Worm (Caenorhabditis elegans): ENCODE measurements around the gene C16C10.9.

The C16C10.9 gene

ce11 chrIII:4178564-4178963 is 21.4 kb upstream of the C16C10.9 start, which contains the start of gene C16C10.2:
C16C10.2 (minus strand) TSS chrIII:4178664.
- TF ChIP-seq arid-1 (GFP tag; conservative IDR thresholded peaks at IDR 0.05) (no peak), daf-19 (GFP tag; conservative IDR thresholded peaks at IDR 0.05) (no peak), Y75B8A.6 (GFP tag; IDR thresholded peaks at IDR 0.05) (no peak)

DNA sequence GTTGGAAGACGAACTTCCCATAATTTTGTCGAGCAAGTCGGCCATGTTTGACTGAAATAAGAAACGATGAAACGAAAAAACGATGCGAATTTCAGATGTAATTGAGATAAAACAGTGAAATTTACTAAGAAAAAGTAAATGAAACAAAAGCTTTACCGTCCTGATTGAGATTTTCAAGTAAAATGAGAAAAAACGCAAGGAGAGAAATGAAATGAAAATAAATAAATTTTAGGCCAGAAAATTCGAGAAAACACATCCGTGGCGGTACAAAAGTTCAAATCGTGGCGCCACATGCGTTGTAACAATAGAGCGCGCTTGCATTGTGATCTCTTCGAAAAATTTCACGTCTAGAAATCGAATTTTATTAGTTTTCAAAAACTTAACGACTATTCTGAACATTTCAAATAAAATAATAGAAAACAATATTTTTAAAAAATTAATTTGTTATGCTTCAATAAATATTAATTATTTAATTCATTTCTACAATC is 19.0 kb upstream of the C16C10.9 start, which contains the start of the genes hrde-1 and C16C10.13:
TSS of gene hrde-1 (minus strand) at position 51 of the 488 bp plus-strand sequence.
TSS of gene C16C10.13 (plus strand) at position 332 of the 488 bp plus-strand sequence.
- peak; percentile 77 for TF ChIP-seq F49E8.2 (tag; optimal IDR thresholded peaks at IDR 0.05; ENCODE audit: borderline replicate concordance)
- TF ChIP-seq ceh-62 (tag; optimal IDR thresholded peaks at IDR 0.05): no peak
- TF ChIP-seq egl-27 (tag; optimal IDR thresholded peaks at IDR 0.05): no peak
- TF ChIP-seq daf-19 (GFP tag; conservative IDR thresholded peaks at IDR 0.05): no peak
- TF ChIP-seq lin-1 (GFP tag; IDR thresholded peaks at IDR 0.05): no peak
- no peak for TF ChIP-seq hlh-30 (tag; optimal IDR thresholded peaks at IDR 0.05; ENCODE audit: insufficient read depth)
- no peak for TF ChIP-seq hmg-1.1 (GFP tag; IDR thresholded peaks at IDR 0.05)
- no peak for TF ChIP-seq F44E2.7 (GFP tag; IDR thresholded peaks at IDR 0.05)
- no peak for TF ChIP-seq aha-1 (tag)
- TF ChIP-seq hif-1 (tag; optimal IDR thresholded peaks at IDR 0.05): no peak
- peak; percentile 90 for TF ChIP-seq unc-130 (GFP tag; optimal IDR thresholded peaks at IDR 0.05)
- TF ChIP-seq hlh-11 (tag; optimal IDR thresholded peaks at IDR 0.05): no peak
- TF ChIP-seq dmd-6 (GFP tag; IDR thresholded peaks at IDR 0.05): no peak
- TF ChIP-seq zip-11 (GFP tag; IDR thresholded peaks at IDR 0.05): no peak
- TF ChIP-seq Y105C5A.15 (GFP tag; IDR thresholded peaks at IDR 0.05): no peak
- no peak for TF ChIP-seq dpl-1 (GFP tag; optimal IDR thresholded peaks at IDR 0.05)
- peak; percentile 96 for TF ChIP-seq lin-38 (GFP tag; IDR thresholded peaks at IDR 0.05)

- TF ChIP-seq daf-16 (GFP tag; optimal IDR thresholded peaks at IDR 0.05): no peak
- TF ChIP-seq daf-16 (tag; optimal IDR thresholded peaks at IDR 0.05): no peak
- TF ChIP-seq daf-12 (tag; optimal IDR thresholded peaks at IDR 0.05): no peak
- TF ChIP-seq F44E2.7 (GFP tag; IDR thresholded peaks at IDR 0.05): 0 out of 2 replicates have a peak, but pooled peaks have one; percentile 12
- no peak for TF ChIP-seq jun-1 (tag; optimal IDR thresholded peaks at IDR 0.05)
These were observed 18.3 kb upstream of the C16C10.9 start for ce11 chrIII:4175489-4175888.

ce11 chrIII:4172210-4172609 is 15.0 kb upstream of the C16C10.9 start:
- TF ChIP-seq dmd-9 (GFP tag; IDR thresholded peaks at IDR 0.05): no peak
- no peak for TF ChIP-seq F37D6.2 (tag; optimal IDR thresholded peaks at IDR 0.05)
- no peak for TF ChIP-seq nhr-48 (tag; optimal IDR thresholded peaks at IDR 0.05)
- no peak for TF ChIP-seq ceh-28 (tag; optimal IDR thresholded peaks at IDR 0.05)
- peak; percentile 60 for TF ChIP-seq Y48G9A.11 (GFP tag; IDR thresholded peaks at IDR 0.05)
- TF ChIP-seq ZK337.2 (GFP tag; IDR thresholded peaks at IDR 0.05): no peak
- TF ChIP-seq lin-13 (GFP tag; optimal IDR thresholded peaks at IDR 0.05): no peak
- peak in 1 of 2 experiments; percentile 36 for TF ChIP-seq daf-16 (GFP tag; optimal IDR thresholded peaks at IDR 0.05)
- TF ChIP-seq daf-16 (tag; optimal IDR thresholded peaks at IDR 0.05): no peak
- peak; percentile 83 for TF ChIP-seq F49E8.2 (tag; optimal IDR thresholded peaks at IDR 0.05; ENCODE audit: borderline replicate concordance)
- TF ChIP-seq mes-2 (tag; optimal IDR thresholded peaks at IDR 0.05; ENCODE audit: poor library complexity, severe bottlenecking): no peak
- no peak for TF ChIP-seq daf-19 (GFP tag; conservative IDR thresholded peaks at IDR 0.05)
- 0 out of 2 replicates have a peak, but pooled peaks have one; percentile 6 for TF ChIP-seq lim-7 (GFP tag; IDR thresholded peaks at IDR 0.05)
- peak; percentile 39; the same call in 1 of the 2 replicates for TF ChIP-seq lin-1 (GFP tag; IDR thresholded peaks at IDR 0.05)
- no peak for TF ChIP-seq hlh-30 (tag; optimal IDR thresholded peaks at IDR 0.05; ENCODE audit: insufficient read depth)
- TF ChIP-seq nhr-42 (GFP tag; IDR thresholded peaks at IDR 0.05): no peak
- TF ChIP-seq fkh-10 (GFP tag; optimal IDR thresholded peaks at IDR 0.05): no peak
- 0 out of 2 replicates have a peak, but pooled peaks have one; percentile 29 for TF ChIP-seq ctbp-1 (GFP tag; IDR thresholded peaks at IDR 0.05)
- no peak for TF ChIP-seq mxl-2 (GFP tag; conservative IDR thresholded peaks at IDR 0.05)
- TF ChIP-seq zip-2 (tag; optimal IDR thresholded peaks at IDR 0.05): no peak
- TF ChIP-seq mxl-3 (GFP tag; optimal IDR thresholded peaks at IDR 0.05): no peak
- peak; percentile 66; the same call in 1 of the 2 replicates for TF ChIP-seq snpc-1.2 (GFP tag; IDR thresholded peaks at IDR 0.05)
- 0 out of 2 replicates have a peak, but pooled peaks have one; percentile 56 for TF ChIP-seq pha-4 (GFP tag; IDR thresholded peaks at IDR 0.05)
- no peak for TF ChIP-seq pha-4 (tag; optimal IDR thresholded peaks at IDR 0.05)
- TF ChIP-seq ceh-32 (tag; optimal IDR thresholded peaks at IDR 0.05; ENCODE audit: poor library complexity): no peak
- no peak for TF ChIP-seq zfp-3 (GFP tag; conservative IDR thresholded peaks at IDR 0.05)
- TF ChIP-seq unc-130 (GFP tag; optimal IDR thresholded peaks at IDR 0.05): peak; percentile 45
- TF ChIP-seq lin-38 (GFP tag; IDR thresholded peaks at IDR 0.05): peak; percentile 68
- no peak for TF ChIP-seq ztf-7 (tag; optimal IDR thresholded peaks at IDR 0.05)

All from whole organism, L4 larva.